Worm (Caenorhabditis elegans): ENCODE results near the gene sra-26.

DNA sequence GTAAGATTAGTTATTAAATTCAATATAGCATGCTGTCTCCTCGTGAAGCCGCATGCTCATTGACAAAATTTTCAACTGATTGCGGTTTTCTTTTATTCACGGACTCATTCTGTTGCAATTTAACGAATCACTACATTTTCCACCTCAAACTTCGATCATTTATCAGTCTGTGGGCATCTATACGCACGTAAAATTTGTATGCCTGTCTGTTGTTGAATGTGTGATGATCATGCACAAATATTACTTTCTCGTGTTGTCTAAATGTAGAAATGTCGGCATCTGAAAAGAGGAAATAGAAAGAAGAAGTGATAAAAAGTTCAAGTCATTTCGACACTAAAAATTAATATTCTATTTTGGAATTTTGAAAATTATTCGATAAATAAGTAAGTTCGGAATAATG lies 39.1 kb downstream of the sra-26 start:
- TF ChIP-seq W03F9.2 (tag; optimal IDR thresholded peaks at IDR 0.05) (no peak), him-1 (tag; optimal IDR thresholded peaks at IDR 0.05) (no peak), dao-5 (tag; optimal IDR thresholded peaks at IDR 0.05) (no peak)
